Fruit fly (Drosophila melanogaster): ENCODE data around the gene CG43450.

The CG43450 gene

DNA sequence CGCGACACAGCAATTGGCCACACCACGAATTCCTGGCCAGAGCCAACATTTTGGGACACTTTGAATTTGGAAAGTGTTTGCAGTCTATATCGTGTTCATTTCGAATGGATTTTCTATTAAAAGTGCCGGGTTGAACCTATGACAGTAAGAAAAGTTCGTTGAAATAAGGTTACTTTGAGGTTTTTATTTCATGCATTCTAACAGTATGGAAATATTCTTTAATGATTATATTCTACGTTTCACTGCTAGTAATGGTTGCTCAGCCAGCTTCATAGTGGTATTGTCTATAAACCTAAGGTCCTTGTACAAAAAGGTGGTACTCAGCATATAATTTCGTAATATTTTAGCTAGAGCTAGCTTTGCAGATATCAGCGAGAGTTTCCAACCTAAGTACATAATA, 37.5 kb downstream of the CG43450 start, which contains the start of gene Pglym87:
Gene Pglym87, minus strand, starts transcription at position 101 of the 400 bp plus-strand sequence.
- TF ChIP-seq CG17801 (GFP tag; optimal IDR thresholded peaks at IDR 0.05; ENCODE audit: partially characterized antibody): no peak

DNA sequence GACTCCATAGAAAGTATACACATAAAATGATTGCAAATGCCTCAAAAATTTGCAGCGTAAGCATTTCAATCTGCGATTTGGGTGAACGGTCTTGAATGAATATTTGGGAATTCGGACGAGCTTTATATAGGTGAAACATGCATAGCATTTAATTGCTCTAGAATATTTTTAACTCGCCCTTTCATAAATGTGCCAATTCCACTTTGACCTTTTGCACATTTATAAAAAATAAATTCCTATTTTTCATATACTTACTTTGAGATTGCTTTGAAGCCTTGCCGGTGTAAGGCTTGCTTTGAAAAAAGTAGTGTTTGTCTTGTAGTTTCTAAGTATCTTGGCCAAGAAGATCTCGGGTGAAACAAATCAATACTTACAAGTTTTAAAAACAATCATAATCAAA, 39.5 kb downstream of the CG43450 start, which contains the start of gene Cyp313a5:
Gene Cyp313a5, minus strand, starts transcription at position 101 of the 400 bp plus-strand sequence.
- TF ChIP-seq CG17801 (GFP tag; optimal IDR thresholded peaks at IDR 0.05; ENCODE audit: partially characterized antibody): no peak

DNA sequence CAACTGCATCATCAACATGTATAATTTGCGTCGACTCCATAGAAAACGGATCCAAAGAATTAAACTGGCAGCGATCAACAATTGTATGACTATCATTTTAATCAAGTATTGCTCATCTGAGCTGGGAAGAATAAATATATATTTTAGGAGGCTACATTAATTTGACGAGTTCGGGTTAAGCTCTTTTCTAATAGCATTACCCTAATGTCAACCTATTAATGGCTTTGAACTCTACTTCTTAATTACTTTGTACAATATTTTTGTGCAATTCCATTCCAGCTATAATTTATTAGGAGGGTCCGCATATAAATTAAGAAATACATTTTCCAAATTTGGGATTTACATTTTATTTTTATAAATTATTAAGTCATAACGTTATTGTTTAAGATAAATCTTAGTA, 41.7 kb downstream of the CG43450 start, which contains the start of gene Cyp313a2:
Gene Cyp313a2, minus strand, starts transcription at position 101 of the 400 bp plus-strand sequence.
- TF ChIP-seq CG17801 (GFP tag; optimal IDR thresholded peaks at IDR 0.05; ENCODE audit: partially characterized antibody): no peak

DNA sequence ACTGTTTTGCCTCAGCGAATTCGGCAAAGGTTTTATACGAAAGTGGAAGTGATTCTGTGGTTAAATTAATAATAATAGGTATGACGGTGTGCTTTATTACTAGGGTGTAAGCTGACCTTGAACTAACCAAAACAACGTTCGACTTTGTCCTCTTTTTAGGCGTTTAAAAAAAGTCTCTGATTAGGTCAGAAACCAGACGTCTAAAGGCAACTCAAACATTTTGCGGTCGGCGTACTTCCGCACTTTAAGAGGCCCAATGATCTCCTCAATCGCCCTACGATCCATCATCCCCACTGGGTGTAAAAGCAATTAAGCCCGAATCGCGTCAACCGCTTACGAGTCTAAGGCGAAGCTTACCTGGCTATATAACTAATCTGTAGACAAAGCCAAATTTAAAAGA, 44.1 kb downstream of the CG43450 start, which contains the start of gene Cyp313a3:
Gene Cyp313a3, minus strand, starts transcription at position 101 of the 400 bp plus-strand sequence.
- no peak for TF ChIP-seq CG17801 (GFP tag; optimal IDR thresholded peaks at IDR 0.05; ENCODE audit: partially characterized antibody)

DNA sequence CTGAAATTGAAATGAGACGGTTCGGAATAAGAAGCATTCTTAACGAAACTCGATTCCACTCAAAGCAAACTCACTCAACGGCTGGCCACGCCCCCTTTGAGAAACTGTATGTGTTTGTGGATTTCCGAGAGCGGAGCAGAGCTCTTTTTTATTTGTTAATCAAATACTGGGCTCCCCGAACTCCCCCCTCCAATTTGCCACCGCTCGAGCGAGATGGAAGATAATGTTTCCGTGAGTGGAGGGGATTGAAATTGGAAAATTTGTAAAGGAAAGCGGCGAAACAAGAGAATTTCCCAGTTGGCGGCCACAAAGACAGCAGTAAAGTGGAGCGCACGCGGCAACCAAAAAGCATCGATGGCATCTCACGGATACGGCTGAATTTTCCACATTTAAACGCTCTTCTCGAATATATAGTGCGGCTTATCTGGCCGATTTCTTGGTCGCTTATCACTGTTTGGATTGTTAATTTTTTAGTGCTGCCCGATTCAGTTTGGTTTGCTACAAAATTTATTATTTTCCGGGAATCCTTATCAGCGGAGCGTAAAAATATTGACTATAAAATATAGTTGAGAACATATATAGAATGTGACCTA, 49.5 kb downstream of the CG43450 start:
- no peak for TF ChIP-seq CG17801 (GFP tag; optimal IDR thresholded peaks at IDR 0.05; ENCODE audit: partially characterized antibody)
